Fruit fly (Drosophila melanogaster) whole organism, embryonic: ENCODE data around the gene Cog1.

Experiments used
- Atf3 ChIP-seq: fragments of 200-800 bp; sonication (Bioruptor generic); optimal IDR thresholded peaks from 3 replicates; lab custom pipeline; 2016; ENCODE audit warnings: missing biosample characterization, missing genetic modification characterization
- Atf6 ChIP-seq: fragments of 200-800 bp; sonication (Bioruptor generic); IDR thresholded peaks from 2 replicates; pipeline ENCODE4 v1.3.6; 2022; ENCODE audit warnings: missing biosample characterization, missing genetic modification characterization
- CG10543 ChIP-seq: fragments of 200-800 bp; sonication (Bioruptor generic); optimal IDR thresholded peaks from 3 replicates; lab custom pipeline; 2017; ENCODE audit warnings: missing biosample characterization, mild to moderate bottlenecking, missing genetic modification characterization, moderate library complexity
- CG10654 ChIP-seq: fragments of 200-800 bp; sonication (Bioruptor generic); optimal IDR thresholded peaks from 2 replicates; lab custom pipeline; 2016; ENCODE audit warnings: missing biosample characterization, missing genetic modification characterization
- CG12942 ChIP-seq: fragments of 200-800 bp; sonication (Bioruptor generic); optimal IDR thresholded peaks from 3 replicates; lab custom pipeline; 2016; ENCODE audit warnings: missing biosample characterization, missing genetic modification characterization
- CG14441 ChIP-seq: fragments of 200-800 bp; sonication (Bioruptor generic); IDR thresholded peaks from 2 replicates; pipeline ENCODE4 v1.3.6; 2022; ENCODE audit warnings: missing biosample characterization, missing genetic modification characterization
- CG15073 ChIP-seq: fragments of 200-800 bp; sonication (Bioruptor generic); optimal IDR thresholded peaks from 2 replicates; lab custom pipeline; 2016; ENCODE audit warnings: missing biosample characterization, missing genetic modification characterization
- CG15601 ChIP-seq: fragments of 200-800 bp; sonication (Bioruptor generic); optimal IDR thresholded peaks from 3 replicates; lab custom pipeline; 2019; ENCODE audit warnings: missing biosample characterization, mild to moderate bottlenecking, missing genetic modification characterization, moderate library complexity
- CG16813 ChIP-seq: fragments of 200-800 bp; sonication (Bioruptor generic); IDR thresholded peaks from 3 replicates; pipeline ENCODE4 v1.3.6; 2022; ENCODE audit warnings: missing biosample characterization, missing genetic modification characterization; ENCODE audit not compliant: partially characterized antibody
- CG17359 ChIP-seq: fragments of 200-800 bp; sonication (Bioruptor generic); optimal IDR thresholded peaks from 3 replicates; lab custom pipeline; 2018; ENCODE audit warnings: missing biosample characterization, mild to moderate bottlenecking, missing genetic modification characterization, moderate library complexity
- CG18599 ChIP-seq: fragments of 200-800 bp; sonication (Bioruptor generic); optimal IDR thresholded peaks from 3 replicates; lab custom pipeline; 2017; ENCODE audit warnings: missing biosample characterization, missing genetic modification characterization, mild to moderate bottlenecking, moderate library complexity, missing genetic modification reagents
- CG34376 ChIP-seq: fragments of 200-800 bp; sonication (Bioruptor generic); optimal IDR thresholded peaks from 2 replicates; lab custom pipeline; 2018; ENCODE audit warnings: missing biosample characterization, mild to moderate bottlenecking, missing genetic modification characterization
- CG4282 ChIP-seq: fragments of 200-800 bp; sonication (Bioruptor generic); optimal IDR thresholded peaks from 2 replicates; lab custom pipeline; 2016; ENCODE audit warnings: missing biosample characterization, missing genetic modification characterization
- CG4328 ChIP-seq: fragments of 200-800 bp; sonication (Bioruptor generic); optimal IDR thresholded peaks from 3 replicates; lab custom pipeline; 2017; ENCODE audit warnings: missing biosample characterization, missing genetic modification reagents, missing genetic modification characterization
- CG4854 ChIP-seq: fragments of 200-800 bp; sonication (Bioruptor generic); optimal IDR thresholded peaks from 2 replicates; lab custom pipeline; 2016; ENCODE audit warnings: missing biosample characterization, missing genetic modification characterization, inconsistent platforms
- CG8281 ChIP-seq: fragments of 200-800 bp; sonication (Bioruptor generic); optimal IDR thresholded peaks from 2 replicates; lab custom pipeline; 2018; ENCODE audit warnings: missing biosample characterization, mild to moderate bottlenecking, missing genetic modification characterization, moderate library complexity
- CG9932 ChIP-seq: fragments of 200-800 bp; sonication (Bioruptor generic); IDR thresholded peaks from 2 replicates; pipeline ENCODE4 v1.3.6; 2022; ENCODE audit warnings: missing biosample characterization, missing genetic modification characterization
- Dip3 ChIP-seq: fragments of 200-800 bp; sonication (Bioruptor generic); optimal IDR thresholded peaks from 3 replicates; lab custom pipeline; 2016; ENCODE audit warnings: missing biosample characterization, missing genetic modification characterization
- HmgD ChIP-seq: fragments of 200-800 bp; sonication (Bioruptor generic); optimal IDR thresholded peaks from 3 replicates; lab custom pipeline; 2016; ENCODE audit warnings: missing biosample characterization, missing genetic modification characterization
- Lim3 ChIP-seq: fragments of 200-800 bp; sonication (Bioruptor generic); IDR thresholded peaks from 2 replicates; pipeline ENCODE4 v1.3.6; 2022; ENCODE audit warnings: missing biosample characterization, missing genetic modification characterization
- Lpt ChIP-seq: fragments of >200 bp; optimal IDR thresholded peaks from 2 replicates; lab custom pipeline; 2018; ENCODE audit warnings: missing biosample characterization, missing genetic modification characterization
- MTF-1 ChIP-seq: fragments of 200-800 bp; sonication (Bioruptor generic); optimal IDR thresholded peaks from 2 replicates; lab custom pipeline; 2018; ENCODE audit warnings: missing biosample characterization, mild to moderate bottlenecking, missing genetic modification characterization, borderline replicate concordance
- Mes4 ChIP-seq: fragments of 200-800 bp; sonication (Bioruptor generic); optimal IDR thresholded peaks from 2 replicates; lab custom pipeline; 2016; ENCODE audit warnings: missing biosample characterization, missing genetic modification characterization
- NK7.1 ChIP-seq: fragments of 200-800 bp; sonication (Bioruptor generic); optimal IDR thresholded peaks from 3 replicates; lab custom pipeline; 2016; ENCODE audit warnings: missing biosample characterization, missing genetic modification characterization
- Six4 ChIP-seq: fragments of 200-800 bp; sonication (Bioruptor generic); optimal IDR thresholded peaks from 2 replicates; lab custom pipeline; 2016; ENCODE audit warnings: missing biosample characterization, missing genetic modification characterization
- Sry-δ ChIP-seq: fragments of 200-800 bp; sonication (Bioruptor generic); optimal IDR thresholded peaks from 2 replicates; lab custom pipeline; 2016; ENCODE audit warnings: missing biosample characterization, missing genetic modification characterization
- ase ChIP-seq: fragments of 200-800 bp; sonication (Bioruptor generic); IDR thresholded peaks from 3 replicates; pipeline ENCODE4 v1.3.6; 2022; ENCODE audit warnings: missing biosample characterization, missing genetic modification characterization
- az2 ChIP-seq: fragments of 200-800 bp; sonication (Bioruptor generic); optimal IDR thresholded peaks from 3 replicates; lab custom pipeline; 2016; ENCODE audit warnings: missing biosample characterization, missing genetic modification characterization
- btn ChIP-seq: fragments of 200-800 bp; sonication (Bioruptor generic); optimal IDR thresholded peaks from 2 replicates; lab custom pipeline; 2016; ENCODE audit warnings: missing biosample characterization, missing genetic modification characterization
- cg ChIP-seq: fragments of 200-800 bp; sonication (Bioruptor generic); optimal IDR thresholded peaks from 3 replicates; lab custom pipeline; 2019; ENCODE audit warnings: missing biosample characterization, mild to moderate bottlenecking, missing genetic modification characterization, moderate library complexity
- chif ChIP-seq, 2 experiments: fragments of 200-800 bp; sonication (Bioruptor generic); optimal IDR thresholded peaks; 3 replicates each; lab custom pipeline; 2016; ENCODE audit warnings: missing biosample characterization in 2 of 2, missing genetic modification characterization in 2 of 2
- chinmo ChIP-seq: fragments of 200-800 bp; sonication (Bioruptor generic); IDR thresholded peaks from 4 replicates; pipeline ENCODE4 v1.3.6; 2022; ENCODE audit warnings: missing biosample characterization, missing genetic modification characterization; ENCODE audit not compliant: partially characterized antibody
- corto ChIP-seq: fragments of 200-800 bp; sonication (Bioruptor generic); optimal IDR thresholded peaks from 2 replicates; lab custom pipeline; 2016; ENCODE audit warnings: missing biosample characterization, mild to moderate bottlenecking, missing genetic modification characterization, moderate library complexity
- cwo ChIP-seq: fragments of 200-800 bp; sonication (Bioruptor generic); optimal IDR thresholded peaks from 3 replicates; lab custom pipeline; 2017; ENCODE audit warnings: missing biosample characterization, missing genetic modification characterization, mild to moderate bottlenecking, moderate library complexity, missing genetic modification reagents
- da ChIP-seq: fragments of 200-800 bp; sonication (Bioruptor generic); optimal IDR thresholded peaks from 2 replicates; lab custom pipeline; 2016; ENCODE audit warnings: missing biosample characterization, missing genetic modification characterization
- dpn ChIP-seq, 2 experiments: fragments of 200-800 bp; sonication (Bioruptor generic); optimal IDR thresholded peaks; 3 replicates each; lab custom pipeline; 2016; ENCODE audit warnings: missing biosample characterization in 2 of 2, missing genetic modification characterization in 2 of 2
- en ChIP-seq: fragments of 200-800 bp; sonication (Bioruptor generic); optimal IDR thresholded peaks from 2 replicates; lab custom pipeline; 2016; ENCODE audit warnings: missing biosample characterization, missing genetic modification characterization
- esg ChIP-seq: fragments of 200-800 bp; sonication (Bioruptor generic); conservative IDR thresholded peaks from 2 replicates; pipeline ENCODE4 v1.3.6; 2022; ENCODE audit warnings: missing biosample characterization, missing genetic modification characterization
- gce ChIP-seq: fragments of 200-800 bp; sonication (Bioruptor generic); IDR thresholded peaks from 3 replicates; pipeline ENCODE4 v1.3.6; 2022; ENCODE audit warnings: missing biosample characterization, missing genetic modification characterization
- gro ChIP-seq: fragments of 200-800 bp; sonication (Bioruptor generic); optimal IDR thresholded peaks from 2 replicates; lab custom pipeline; 2016; ENCODE audit warnings: missing biosample characterization, missing genetic modification characterization
- kay ChIP-seq: fragments of 200-800 bp; sonication (Bioruptor generic); optimal IDR thresholded peaks from 2 replicates; lab custom pipeline; 2016; ENCODE audit warnings: missing biosample characterization, missing genetic modification characterization
- lab ChIP-seq: fragments of 200-800 bp; sonication (Bioruptor generic); optimal IDR thresholded peaks from 3 replicates; lab custom pipeline; 2017; ENCODE audit warnings: missing biosample characterization, missing genetic modification characterization, mild to moderate bottlenecking, moderate library complexity, missing genetic modification reagents
- lov ChIP-seq, 2 experiments: fragments of 200-800 bp in 1 of 2; fragments of >200 bp in 1 of 2; sonication (Bioruptor generic) in 1 of 2; IDR thresholded peaks in 1 of 2; optimal IDR thresholded peaks in 1 of 2; 2 replicates in 1 of 2; 3 replicates in 1 of 2; pipeline versions ENCODE4 v1.3.6 to Lab custom; 2017 to 2022; ENCODE audit warnings: missing biosample characterization in 1 of 2, missing genetic modification characterization in 1 of 2
- luna ChIP-seq: fragments of 200-800 bp; sonication (Bioruptor generic); optimal IDR thresholded peaks from 2 replicates; lab custom pipeline; 2016; ENCODE audit warnings: missing biosample characterization, missing genetic modification characterization
- mirr ChIP-seq: fragments of 200-800 bp; sonication (Bioruptor generic); optimal IDR thresholded peaks from 3 replicates; lab custom pipeline; 2018; ENCODE audit warnings: missing biosample characterization, mild to moderate bottlenecking, missing genetic modification characterization
- pb ChIP-seq: fragments of 200-800 bp; sonication (Bioruptor generic); optimal IDR thresholded peaks from 3 replicates; lab custom pipeline; 2016; ENCODE audit warnings: missing biosample characterization, missing genetic modification characterization
- pnt ChIP-seq: fragments of 200-800 bp; sonication (Bioruptor generic); optimal IDR thresholded peaks from 3 replicates; lab custom pipeline; 2016; ENCODE audit warnings: missing biosample characterization, missing genetic modification characterization
- salm ChIP-seq: fragments of 200-800 bp; sonication (Bioruptor generic); optimal IDR thresholded peaks from 2 replicates; lab custom pipeline; 2018; ENCODE audit warnings: missing biosample characterization, mild to moderate bottlenecking, missing genetic modification characterization
- tup ChIP-seq: fragments of 200-800 bp; sonication (Bioruptor generic); optimal IDR thresholded peaks from 2 replicates; lab custom pipeline; 2016; ENCODE audit warnings: missing biosample characterization, mild to moderate bottlenecking, missing genetic modification characterization, moderate library complexity
- vnd ChIP-seq: fragments of 200-800 bp; sonication (Bioruptor generic); IDR thresholded peaks from 3 replicates; pipeline ENCODE4 v1.3.6; 2022; ENCODE audit warnings: missing biosample characterization, missing genetic modification characterization; ENCODE audit not compliant: partially characterized antibody
- zf30C ChIP-seq: fragments of 200-800 bp; sonication (Bioruptor generic); optimal IDR thresholded peaks from 3 replicates; lab custom pipeline; 2018; ENCODE audit warnings: missing biosample characterization, mild to moderate bottlenecking, missing genetic modification characterization

The Cog1 gene

dm6 chr3R:12222093-12222492, 2.6 kb upstream of the Cog1 start, which contains the start of gene Rsbp15 (continued):
- TF ChIP-seq CG34376 (GFP tag; lab: Kevin White, UChicago) (no peak), gce (no peak), Dip3 (GFP tag; lab: Kevin White, UChicago) (no peak), CG10543 (GFP tag; lab: Kevin White, UChicago) (no peak), Lim3 (GFP tag; lab: Robert Waterston, UW) (no peak), salm (tag; lab: Kevin White, UChicago) (no peak), corto (no peak), CG15073 (no peak), cg (GFP tag; lab: Kevin White, UChicago) (no peak), luna (no peak), ase (GFP tag; lab: Robert Waterston, UW) (peak; percentile 41; the same call in 1 of the 3 replicates), lov (optimal IDR thresholded peaks at IDR 0.05; lab: Kevin White, UChicago) (no peak), lov (GFP tag; IDR thresholded peaks at IDR 0.05; lab: Robert Waterston, UW) (no peak), CG16813 (GFP tag; lab: Robert Waterston, UW) (peak; percentile 47; the same call in 2 of the 3 replicates), CG15601 (no peak), CG12942 (no peak), lab (GFP tag; lab: Kevin White, UChicago) (no peak), gro (GFP tag; lab: Kevin White, UChicago) (no peak), vnd (GFP tag; lab: Robert Waterston, UW) (0 out of 3 replicates have a peak, but pooled peaks have one; percentile 15), CG9932 (GFP tag; lab: Robert Waterston, UW) (peak; percentile 47), pb (GFP tag; lab: Kevin White, UChicago) (no peak), CG4854 (GFP tag; lab: Kevin White, UChicago) (no peak), Mes4 (GFP tag; lab: Kevin White, UChicago) (no peak), da (GFP tag; lab: Kevin White, UChicago) (no peak), kay (GFP tag; lab: Kevin White, UChicago) (no peak), HmgD (peak; percentile 23), NK7.1 (no peak), CG8281 (no peak), az2 (no peak), tup (GFP tag; lab: Kevin White, UChicago) (no peak), cwo (GFP tag; lab: Kevin White, UChicago) (no peak), Atf3 (GFP tag; lab: Kevin White, UChicago) (no peak), CG18599 (GFP tag; lab: Kevin White, UChicago) (no peak), dpn (GFP tag; optimal IDR thresholded peaks at IDR 0.05; lab: Kevin White, UChicago) (no peak), chinmo (no peak), Atf6 (no peak), mirr (GFP tag; lab: Kevin White, UChicago) (no peak), CG17359 (tag; lab: Kevin White, UChicago) (no peak), btn (GFP tag; lab: Kevin White, UChicago) (no peak), CG4328 (GFP tag; lab: Kevin White, UChicago) (no peak), CG4282 (no peak), en (GFP tag; lab: Kevin White, UChicago) (no peak), CG14441 (GFP tag; lab: Robert Waterston, UW) (no peak; the same call in 1 of the 2 replicates), MTF-1 (GFP tag; lab: Kevin White, UChicago) (no peak), chif (GFP tag; optimal IDR thresholded peaks at IDR 0.05; lab: Kevin White, UChicago) (peak in 1 of 2 experiments; percentile 15), Six4 (GFP tag; lab: Kevin White, UChicago) (no peak), pnt (GFP tag; lab: Kevin White, UChicago) (peak; percentile 11), esg (GFP tag; lab: Robert Waterston, UW) (no peak), zf30C (no peak), Lpt (GFP tag; lab: Kevin White, UChicago) (no peak), Sry-δ (GFP tag; lab: Kevin White, UChicago) (no peak), CG10654 (no peak)
